Worm (Caenorhabditis elegans): ENCODE data around the gene eif-2Bgamma.

The eif-2Bgamma gene

ce11 chrII:6975725-6976124 is 8.3 kb upstream of the eif-2Bgamma start:
- TF ChIP-seq him-1 (tag; optimal IDR thresholded peaks at IDR 0.05): no peak
- TF ChIP-seq rec-8 (tag; optimal IDR thresholded peaks at IDR 0.05): peak in 1 of 2 experiments; percentile 1
- TF ChIP-seq snpc-3.4 (tag; optimal IDR thresholded peaks at IDR 0.05): peak; percentile 1
- peak; percentile 45; the same call in 1 of the 2 replicates for TF ChIP-seq madf-6 (GFP tag; IDR thresholded peaks at IDR 0.05)
- TF ChIP-seq lsl-1 (GFP tag; optimal IDR thresholded peaks at IDR 0.05): peak; percentile 55
- no peak for TF ChIP-seq akir-1 (GFP tag; optimal IDR thresholded peaks at IDR 0.05)

- TF ChIP-seq lin-35 (GFP tag; optimal IDR thresholded peaks at IDR 0.05) (peak in 2 of 3 experiments; percentile 6 to 72), snpc-4 (GFP tag; optimal IDR thresholded peaks at IDR 0.05) (no peak), snpc-4 (tag; optimal IDR thresholded peaks at IDR 0.05) (peak in 1 of 4 experiments; percentile 11), mcd-1 (GFP tag; IDR thresholded peaks at IDR 0.05) (peak; percentile 14; the same call in 1 of the 2 replicates), lin-54 (GFP tag; optimal IDR thresholded peaks at IDR 0.05) (peak; percentile 68), ceh-58 (GFP tag; IDR thresholded peaks at IDR 0.05) (no peak), dpl-1 (GFP tag; optimal IDR thresholded peaks at IDR 0.05) (peak; percentile 48), sdz-38 (tag; optimal IDR thresholded peaks at IDR 0.05) (no peak), madf-3 (GFP tag; IDR thresholded peaks at IDR 0.05) (no peak), nfya-2 (GFP tag; IDR thresholded peaks at IDR 0.05) (no peak), F57C9.4 (tag; optimal IDR thresholded peaks at IDR 0.05) (no peak), akir-1 (GFP tag; optimal IDR thresholded peaks at IDR 0.05) (no peak), aptf-3 (GFP tag; IDR thresholded peaks at IDR 0.05) (no peak), attf-3 (GFP tag; conservative IDR thresholded peaks at IDR 0.05) (peak; percentile 55; the same call in 1 of the 2 replicates), hmg-1.2 (GFP tag; IDR thresholded peaks at IDR 0.05) (peak; percentile 31; the same call in 1 of the 2 replicates), efl-1 (GFP tag; optimal IDR thresholded peaks at IDR 0.05) (peak; percentile 54)
Measured at ce11 chrII:6974011-6974410, 6.6 kb upstream of the eif-2Bgamma start.

DNA sequence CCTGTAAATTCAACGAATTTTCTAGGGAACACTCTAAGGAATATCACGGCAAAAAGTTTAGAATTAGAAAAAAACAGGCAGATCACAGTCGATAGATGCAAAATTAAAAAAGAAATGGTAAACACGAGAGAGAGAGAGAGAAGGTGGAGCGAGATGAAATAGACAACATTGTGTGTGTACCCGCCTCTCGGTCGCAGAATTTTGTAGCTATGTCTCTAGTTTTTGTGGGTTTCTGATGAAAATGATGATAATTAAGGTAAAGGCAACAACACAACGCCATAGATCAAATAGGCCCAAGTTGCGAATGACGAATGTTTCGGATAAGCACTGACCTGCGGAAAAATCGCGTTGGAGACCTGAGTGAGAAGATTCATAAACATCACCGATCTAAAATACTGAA is 6.1 kb upstream of the eif-2Bgamma start, which contains the start of gene sod-1:
Gene sod-1, minus strand, starts transcription at position 387 of the 400 bp plus-strand sequence.
- TF ChIP-seq nhr-80 (tag; optimal IDR thresholded peaks at IDR 0.05): peak; percentile 21
- no peak for TF ChIP-seq F55B11.4 (tag; optimal IDR thresholded peaks at IDR 0.05; ENCODE audit: borderline replicate concordance, insufficient read depth)
- 0 out of 2 replicates have a peak, but pooled peaks have one; percentile 7 for TF ChIP-seq nfyb-1 (GFP tag; IDR thresholded peaks at IDR 0.05)
- TF ChIP-seq F39B2.1 (GFP tag; IDR thresholded peaks at IDR 0.05): no peak
- TF ChIP-seq ZK185.1 (tag; optimal IDR thresholded peaks at IDR 0.05; ENCODE audit: poor library complexity, severe bottlenecking): no peak
- TF ChIP-seq rec-8 (tag; optimal IDR thresholded peaks at IDR 0.05): no peak
- TF ChIP-seq madf-6 (GFP tag; IDR thresholded peaks at IDR 0.05): 0 out of 2 replicates have a peak, but pooled peaks have one; percentile 25
- peak; percentile 11 for TF ChIP-seq ceh-27 (GFP tag; optimal IDR thresholded peaks at IDR 0.05)

DNA sequence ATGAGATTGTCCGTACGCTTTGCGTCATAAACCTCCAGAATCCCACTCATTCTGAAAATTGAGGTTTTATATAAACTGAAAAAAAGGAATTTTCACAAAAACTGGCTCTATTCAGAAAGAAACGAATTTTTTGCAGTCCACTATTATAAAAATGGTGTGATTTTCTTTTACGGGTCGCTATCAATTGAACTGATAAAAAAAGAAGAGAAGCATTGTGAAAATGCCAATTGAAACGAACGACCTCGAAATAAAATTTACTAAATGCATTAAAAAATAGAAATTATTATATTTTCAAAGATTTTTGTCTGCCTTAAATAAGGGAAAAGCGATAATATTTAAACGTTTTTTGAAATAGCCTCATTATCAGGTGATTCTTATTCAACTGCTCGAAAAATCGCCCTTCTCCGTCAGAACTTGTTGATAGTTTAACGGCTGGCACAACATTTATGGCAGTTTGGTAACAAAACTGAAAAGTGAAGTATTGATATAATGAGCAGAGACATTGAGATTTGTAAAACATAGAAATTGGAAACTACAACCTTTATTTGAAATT is 4.8 kb upstream of the eif-2Bgamma start, which contains the start of gene art-1:
Gene art-1, minus strand, starts transcription at position 51 of the 553 bp plus-strand sequence.
- TF ChIP-seq snpc-4 (GFP tag; optimal IDR thresholded peaks at IDR 0.05) (no peak), snpc-4 (tag; optimal IDR thresholded peaks at IDR 0.05) (peak in 1 of 4 experiments; percentile 35), ama-1 (optimal IDR thresholded peaks at IDR 0.05) (no peak), ama-1 (GFP tag; optimal IDR thresholded peaks at IDR 0.05) (peak in 1 of 2 experiments; percentile 67), dpl-1 (GFP tag; optimal IDR thresholded peaks at IDR 0.05) (no peak), lin-26 (GFP tag; IDR thresholded peaks at IDR 0.05) (0 out of 2 replicates have a peak, but pooled peaks have one; percentile 11), dox-1 (GFP tag; IDR thresholded peaks at IDR 0.05) (no peak), ceh-27 (GFP tag; optimal IDR thresholded peaks at IDR 0.05) (no peak), B0261.1 (tag; optimal IDR thresholded peaks at IDR 0.05) (no peak), F10E7.11 (tag; optimal IDR thresholded peaks at IDR 0.05) (no peak), F49E8.2 (tag; optimal IDR thresholded peaks at IDR 0.05; ENCODE audit: insufficient read depth) (peak; percentile 35), nhr-80 (tag; optimal IDR thresholded peaks at IDR 0.05) (peak; percentile 31), nfyb-1 (GFP tag; IDR thresholded peaks at IDR 0.05) (peak; percentile 51; the same call in 1 of the 2 replicates), D2030.7 (GFP tag; IDR thresholded peaks at IDR 0.05) (no peak)

Data from whole organism, young adult.